Worm (Caenorhabditis elegans) whole organism, dauer: ENCODE measurements around the gene str-231.
"Not testable (repeated sequence)": the region's sequence is repeated elsewhere in the genome, so short reads cannot be mapped to it uniquely, and the experiment has no call there.

Experiments
- unc-62 ChIP-seq: sonication (generic microtip); optimal IDR thresholded peaks from 2 replicates; lab custom pipeline; 2017; ENCODE audit warnings: missing biosample characterization, missing genetic modification reagents, missing genetic modification characterization

Gene str-231

ce11 chrV:16007505-16007904, at the start of gene str-231:
str-231 (minus strand) TSS chrV:16007605.
- TF ChIP-seq unc-62 (GFP tag; lab: Kevin White, UChicago) = no peak

- no peak for TF ChIP-seq unc-62 (GFP tag; lab: Kevin White, UChicago)
Observed at ce11 chrV:16057010-16057463, 49.6 kb upstream of the str-231 start, which contains the start of gene F14H3.5. F14H3.5 (minus strand) TSS chrV:16057060.

ce11 chrV:16055031-16055430, 47.6 kb upstream of the str-231 start, which contains the start of gene F14H3.4:
F14H3.4 (minus strand) TSS chrV:16055072.
- no peak for TF ChIP-seq unc-62 (GFP tag; lab: Kevin White, UChicago)

- no peak for TF ChIP-seq unc-62 (GFP tag; lab: Kevin White, UChicago)
Observed at ce11 chrV:16053373-16053772, 46.0 kb upstream of the str-231 start, which contains the start of gene F14H3.3. F14H3.3 (minus strand) TSS chrV:16053473.

- TF ChIP-seq unc-62 (GFP tag; lab: Kevin White, UChicago) = no peak
Observed at ce11 chrV:16049177-16049576, 41.8 kb upstream of the str-231 start, which contains the start of gene best-12. best-12 (plus strand) TSS chrV:16049477.

ce11 chrV:16047508-16047907, 40.1 kb upstream of the str-231 start, which contains the start of gene str-198:
str-198 (plus strand) TSS chrV:16047808.
- TF ChIP-seq unc-62 (GFP tag; lab: Kevin White, UChicago) = no peak

- TF ChIP-seq unc-62 (GFP tag; lab: Kevin White, UChicago) = no peak
Observed at ce11 chrV:16047052-16047451, 39.6 kb upstream of the str-231 start.

ce11 chrV:16046573-16046972, 39.2 kb upstream of the str-231 start, which contains the start of gene ZK285.2:
ZK285.2 (plus strand) TSS chrV:16046873.
- TF ChIP-seq unc-62 (GFP tag; lab: Kevin White, UChicago) = no peak

- no peak for TF ChIP-seq unc-62 (GFP tag; lab: Kevin White, UChicago)
Observed at ce11 chrV:16045837-16046236, 38.4 kb upstream of the str-231 start, which contains the start of gene T10C6.15. T10C6.15 (minus strand) TSS chrV:16045940.

- no peak for TF ChIP-seq unc-62 (GFP tag; lab: Kevin White, UChicago)
Observed at ce11 chrV:16043686-16044085, 36.3 kb upstream of the str-231 start.

- no peak for TF ChIP-seq unc-62 (GFP tag; lab: Kevin White, UChicago)
Observed at ce11 chrV:16042743-16043014, 35.3 kb upstream of the str-231 start.

- not testable (repeated sequence) for TF ChIP-seq unc-62 (GFP tag; lab: Kevin White, UChicago)
Observed at ce11 chrV:16041925-16042742, 34.7 kb upstream of the str-231 start, which contains the start of the genes his-2 and his-1. his-2 (minus strand) TSS chrV:16042283. his-1 (plus strand) TSS chrV:16042520.

- TF ChIP-seq unc-62 (GFP tag; lab: Kevin White, UChicago) = no peak
Observed at ce11 chrV:16041412-16041811, 34.0 kb upstream of the str-231 start.

- not testable (repeated sequence) for TF ChIP-seq unc-62 (GFP tag; lab: Kevin White, UChicago)
Observed at ce11 chrV:16040140-16040827, 32.9 kb upstream of the str-231 start, which contains the start of the genes his-4 and his-3. his-4 (minus strand) TSS chrV:16040515. his-3 (plus strand) TSS chrV:16040808.

ce11 chrV:16036166-16036565, 28.8 kb upstream of the str-231 start, which contains the start of gene T10C6.10:
T10C6.10 (plus strand) TSS chrV:16036413.
- no peak for TF ChIP-seq unc-62 (GFP tag; lab: Kevin White, UChicago)

ce11 chrV:16033491-16033890, 26.1 kb upstream of the str-231 start:
- TF ChIP-seq unc-62 (GFP tag; lab: Kevin White, UChicago) = no peak
